Worm (Caenorhabditis elegans): ENCODE measurements around the gene lbp-2.

ce11 chrX:3218040-3218795, 42.2 kb upstream of the lbp-2 start:
- TF ChIP-seq egl-27 (tag; optimal IDR thresholded peaks at IDR 0.05) (no peak), zag-1 (tag; optimal IDR thresholded peaks at IDR 0.05) (no peak), fos-1 (tag; optimal IDR thresholded peaks at IDR 0.05) (no peak), lin-39 (tag; optimal IDR thresholded peaks at IDR 0.05) (no peak), nhr-11 (tag; optimal IDR thresholded peaks at IDR 0.05) (no peak), fkh-10 (GFP tag; optimal IDR thresholded peaks at IDR 0.05) (no peak), elt-3 (tag; optimal IDR thresholded peaks at IDR 0.05) (peak in 1 of 3 experiments; percentile 41), ceh-9 (tag; optimal IDR thresholded peaks at IDR 0.05) (no peak), ZK546.5 (tag; optimal IDR thresholded peaks at IDR 0.05) (no peak), ceh-82 (tag; optimal IDR thresholded peaks at IDR 0.05) (no peak), nhr-76 (tag; optimal IDR thresholded peaks at IDR 0.05) (no peak), nhr-12 (tag; optimal IDR thresholded peaks at IDR 0.05) (no peak)
